Fruit fly (Drosophila melanogaster) whole organism, embryonic: ENCODE data around the gene CG11768.
A peak's percentile ranks its signal among the peaks of the same experiment; 100 is the strongest.

Experiments used
- B-H2 ChIP-seq: fragments of 200-800 bp; sonication (Bioruptor generic); optimal IDR thresholded peaks from 2 replicates; lab custom pipeline; 2018; ENCODE audit warnings: missing biosample characterization, mild to moderate bottlenecking, missing genetic modification characterization
- CG10654 ChIP-seq: fragments of 200-800 bp; sonication (Bioruptor generic); optimal IDR thresholded peaks from 2 replicates; lab custom pipeline; 2016; ENCODE audit warnings: missing biosample characterization, missing genetic modification characterization
- CG11456 ChIP-seq: fragments of 200-800 bp; sonication (Bioruptor generic); IDR thresholded peaks from 3 replicates; pipeline ENCODE4 v1.3.6; 2022; ENCODE audit warnings: missing biosample characterization, missing genetic modification characterization
- CG12071 ChIP-seq: fragments of 200-800 bp; sonication (Bioruptor generic); optimal IDR thresholded peaks from 3 replicates; lab custom pipeline; 2018; ENCODE audit warnings: missing biosample characterization, mild to moderate bottlenecking, missing genetic modification characterization
- CG12236 ChIP-seq: fragments of 200-800 bp; sonication (Bioruptor generic); optimal IDR thresholded peaks from 2 replicates; lab custom pipeline; 2016; ENCODE audit warnings: missing biosample characterization, missing genetic modification characterization
- CG12391 ChIP-seq: fragments of 200-800 bp; sonication (Bioruptor generic); optimal IDR thresholded peaks from 3 replicates; lab custom pipeline; 2018; ENCODE audit warnings: missing biosample characterization, mild to moderate bottlenecking, missing genetic modification characterization, moderate library complexity
- CG14441 ChIP-seq: fragments of 200-800 bp; sonication (Bioruptor generic); IDR thresholded peaks from 2 replicates; pipeline ENCODE4 v1.3.6; 2022; ENCODE audit warnings: missing biosample characterization, missing genetic modification characterization
- CG14965 ChIP-seq: fragments of 200-800 bp; sonication (Bioruptor generic); optimal IDR thresholded peaks from 2 replicates; lab custom pipeline; 2016; ENCODE audit warnings: missing biosample characterization, missing genetic modification characterization, borderline replicate concordance
- CG1603 ChIP-seq: fragments of 200-800 bp; sonication (Bioruptor generic); optimal IDR thresholded peaks from 2 replicates; lab custom pipeline; 2019; ENCODE audit warnings: missing biosample characterization, mild to moderate bottlenecking, missing genetic modification characterization, moderate library complexity
- CG16815 ChIP-seq: fragments of 200-800 bp; sonication (Bioruptor generic); optimal IDR thresholded peaks from 3 replicates; lab custom pipeline; 2017; ENCODE audit warnings: missing biosample characterization, mild to moderate bottlenecking, missing genetic modification characterization
- CG31388 ChIP-seq: fragments of 200-800 bp; sonication (Bioruptor generic); optimal IDR thresholded peaks from 2 replicates; lab custom pipeline; 2016; ENCODE audit warnings: missing biosample characterization, missing genetic modification characterization
- CG42726 ChIP-seq: fragments of 200-800 bp; sonication (Bioruptor generic); IDR thresholded peaks from 2 replicates; pipeline ENCODE4 v1.3.6; 2022; ENCODE audit warnings: missing biosample characterization, missing genetic modification characterization; ENCODE audit not compliant: partially characterized antibody
- CG4730 ChIP-seq: fragments of 200-800 bp; sonication (Bioruptor generic); IDR thresholded peaks from 2 replicates; pipeline ENCODE4 v1.3.6; 2022; ENCODE audit warnings: missing biosample characterization, missing genetic modification characterization
- CG6175 ChIP-seq: fragments of 200-800 bp; sonication (Bioruptor generic); IDR thresholded peaks from 3 replicates; pipeline ENCODE4 v1.3.6; 2022; ENCODE audit warnings: missing biosample characterization, missing genetic modification characterization
- Chrac-16 ChIP-seq: fragments of 200-800 bp; sonication (Bioruptor generic); optimal IDR thresholded peaks from 3 replicates; lab custom pipeline; 2016; ENCODE audit warnings: missing biosample characterization, missing genetic modification characterization
- HHEX ChIP-seq: fragments of 200-800 bp; sonication (Bioruptor generic); optimal IDR thresholded peaks from 3 replicates; lab custom pipeline; 2017; ENCODE audit warnings: missing biosample characterization, mild to moderate bottlenecking, missing genetic modification characterization, missing genetic modification reagents
- Hand ChIP-seq: fragments of 200-800 bp; sonication (Bioruptor generic); optimal IDR thresholded peaks from 2 replicates; lab custom pipeline; 2017; ENCODE audit warnings: mild to moderate bottlenecking, missing biosample characterization, missing genetic modification reagents, missing genetic modification characterization
- Hsf ChIP-seq: fragments of 200-800 bp; sonication (Bioruptor generic); optimal IDR thresholded peaks from 3 replicates; lab custom pipeline; 2016; ENCODE audit warnings: missing biosample characterization, missing genetic modification characterization
- Jarid2 ChIP-seq: fragments of 200-800 bp; sonication (Bioruptor generic); optimal IDR thresholded peaks from 3 replicates; lab custom pipeline; 2017; ENCODE audit warnings: mild to moderate bottlenecking, missing biosample characterization, missing genetic modification reagents, missing genetic modification characterization
- Kr ChIP-seq: fragments of 200-800 bp; sonication (Bioruptor generic); optimal IDR thresholded peaks from 2 replicates; lab custom pipeline; 2017; ENCODE audit warnings: missing biosample characterization, mild to moderate bottlenecking, missing genetic modification characterization
- PHDP ChIP-seq: fragments of 200-800 bp; sonication (Bioruptor generic); optimal IDR thresholded peaks from 3 replicates; lab custom pipeline; 2018; ENCODE audit warnings: missing biosample characterization, mild to moderate bottlenecking, missing genetic modification characterization, moderate library complexity
- Sry-β ChIP-seq: fragments of 200-800 bp; sonication (Bioruptor generic); optimal IDR thresholded peaks from 2 replicates; lab custom pipeline; 2018; ENCODE audit warnings: missing biosample characterization, mild to moderate bottlenecking, missing genetic modification characterization, moderate library complexity
- Stat92E ChIP-seq, 3 experiments: fragments of >200 bp in 2 of 3; fragments of 200-800 bp in 1 of 3; sonication (Bioruptor generic) in 1 of 3; optimal IDR thresholded peaks; 2 replicates each; lab custom pipeline; 2017 to 2019; ENCODE audit warnings: missing biosample characterization in 3 of 3, missing genetic modification characterization in 3 of 3, mild to moderate bottlenecking in 1 of 3, moderate library complexity in 1 of 3
- ap ChIP-seq: fragments of 200-800 bp; sonication (Bioruptor generic); IDR thresholded peaks from 2 replicates; pipeline ENCODE4 v1.3.6; 2022; ENCODE audit warnings: missing biosample characterization, missing genetic modification characterization
- cad ChIP-seq: fragments of >200 bp; optimal IDR thresholded peaks from 2 replicates; lab custom pipeline; 2017; ENCODE audit warnings: missing biosample characterization, missing genetic modification characterization
- cg ChIP-seq: fragments of 200-800 bp; sonication (Bioruptor generic); optimal IDR thresholded peaks from 3 replicates; lab custom pipeline; 2019; ENCODE audit warnings: missing biosample characterization, mild to moderate bottlenecking, missing genetic modification characterization, moderate library complexity
- ci ChIP-seq: fragments of 200-800 bp; sonication (Bioruptor generic); IDR thresholded peaks from 3 replicates; pipeline ENCODE4 v1.3.6; 2022; ENCODE audit warnings: missing biosample characterization, missing genetic modification characterization
- crol ChIP-seq: fragments of 200-800 bp; sonication (Bioruptor generic); IDR thresholded peaks from 2 replicates; pipeline ENCODE4 v1.3.6; 2022; ENCODE audit warnings: missing biosample characterization, missing genetic modification characterization
- danr ChIP-seq: fragments of 200-800 bp; sonication (Bioruptor generic); IDR thresholded peaks from 2 replicates; pipeline ENCODE4 v1.3.6; 2022; ENCODE audit warnings: missing biosample characterization, missing genetic modification characterization
- dati ChIP-seq: fragments of 200-800 bp; sonication (Bioruptor generic); IDR thresholded peaks from 2 replicates; pipeline ENCODE4 v1.3.6; 2022; ENCODE audit warnings: missing biosample characterization, missing genetic modification characterization
- dmrt11E ChIP-seq: fragments of 200-800 bp; sonication (Bioruptor generic); optimal IDR thresholded peaks from 3 replicates; lab custom pipeline; 2018; ENCODE audit warnings: missing biosample characterization, mild to moderate bottlenecking, missing genetic modification characterization, moderate library complexity
- ewg ChIP-seq: fragments of 200-800 bp; sonication (Bioruptor generic); optimal IDR thresholded peaks from 3 replicates; lab custom pipeline; 2017; ENCODE audit warnings: mild to moderate bottlenecking, missing biosample characterization, missing genetic modification reagents, missing genetic modification characterization
- ftz-f1 ChIP-seq: fragments of 200-800 bp; sonication (Bioruptor generic); optimal IDR thresholded peaks from 2 replicates; lab custom pipeline; 2016; ENCODE audit warnings: missing biosample characterization, missing genetic modification characterization
- grau ChIP-seq: fragments of 200-800 bp; optimal IDR thresholded peaks from 3 replicates; lab custom pipeline; 2019; ENCODE audit warnings: missing biosample characterization, mild to moderate bottlenecking, missing genetic modification characterization, moderate library complexity
- gsb ChIP-seq: fragments of 200-800 bp; sonication (Bioruptor generic); IDR thresholded peaks from 2 replicates; pipeline ENCODE4 v1.3.6; 2022; ENCODE audit warnings: missing biosample characterization, missing genetic modification characterization
- gt ChIP-seq: fragments of 200-800 bp; sonication (Bioruptor generic); IDR thresholded peaks from 2 replicates; pipeline ENCODE4 v1.3.6; 2022; ENCODE audit warnings: missing biosample characterization, missing genetic modification characterization
- jigr1 ChIP-seq: fragments of 200-800 bp; sonication (Bioruptor generic); IDR thresholded peaks from 3 replicates; pipeline ENCODE4 v1.3.6; 2022; ENCODE audit warnings: missing biosample characterization, missing genetic modification characterization
- lbe ChIP-seq: fragments of 200-800 bp; sonication (Bioruptor generic); optimal IDR thresholded peaks from 2 replicates; lab custom pipeline; 2016; ENCODE audit warnings: missing biosample characterization, mild to moderate bottlenecking, missing genetic modification characterization
- mam ChIP-seq: fragments of 200-800 bp; sonication (Bioruptor generic); optimal IDR thresholded peaks from 3 replicates; lab custom pipeline; 2016; ENCODE audit warnings: missing biosample characterization, missing genetic modification characterization
- otp ChIP-seq: fragments of 200-800 bp; sonication (Bioruptor generic); IDR thresholded peaks from 3 replicates; pipeline ENCODE4, ENCODE4 v1.3.6; 2022; ENCODE audit warnings: missing biosample characterization, missing genetic modification characterization
- pb ChIP-seq: fragments of 200-800 bp; sonication (Bioruptor generic); optimal IDR thresholded peaks from 3 replicates; lab custom pipeline; 2016; ENCODE audit warnings: missing biosample characterization, missing genetic modification characterization
- repo ChIP-seq: fragments of 200-800 bp; sonication (Bioruptor generic); optimal IDR thresholded peaks from 2 replicates; lab custom pipeline; 2016; ENCODE audit warnings: missing biosample characterization, missing genetic modification characterization
- so ChIP-seq: fragments of 200-800 bp; sonication (Bioruptor generic); IDR thresholded peaks from 3 replicates; pipeline ENCODE4 v1.3.6; 2022; ENCODE audit warnings: missing biosample characterization, missing genetic modification characterization
- ssp ChIP-seq: fragments of 200-800 bp; sonication (Bioruptor generic); IDR thresholded peaks from 2 replicates; pipeline ENCODE4 v1.3.6; 2022; ENCODE audit warnings: missing biosample characterization, missing genetic modification characterization
- tna ChIP-seq: fragments of 200-800 bp; sonication (Bioruptor generic); IDR thresholded peaks from 2 replicates; pipeline ENCODE4 v1.3.6; 2022; ENCODE audit warnings: missing biosample characterization, missing genetic modification characterization; ENCODE audit not compliant: partially characterized antibody
- unc-4 ChIP-seq: fragments of 200-800 bp; sonication (Bioruptor generic); IDR thresholded peaks from 2 replicates; pipeline ENCODE4 v1.3.6; 2022; ENCODE audit warnings: missing biosample characterization, missing genetic modification characterization; ENCODE audit not compliant: partially characterized antibody
- vvl ChIP-seq: fragments of 200-800 bp; sonication (Bioruptor generic); IDR thresholded peaks from 2 replicates; pipeline ENCODE4 v1.3.6; 2022; ENCODE audit warnings: missing biosample characterization, missing genetic modification characterization
- wdn ChIP-seq: fragments of 200-800 bp; sonication (Bioruptor generic); IDR thresholded peaks from 2 replicates; pipeline ENCODE4 v1.3.6; 2022; ENCODE audit warnings: missing biosample characterization, missing genetic modification characterization
- zfh1 ChIP-seq: fragments of 200-800 bp; sonication (Bioruptor generic); IDR thresholded peaks from 3 replicates; pipeline ENCODE4 v1.3.6; 2022; ENCODE audit warnings: missing biosample characterization, missing genetic modification characterization

Gene CG11768

dm6 chr3R:8747134-8747870, 20.7 kb downstream of the CG11768 start, which contains the start of the genes CG9801 and Nasp (continued):
- TF ChIP-seq cad (GFP tag; lab: Kevin White, UChicago), result no peak
- TF ChIP-seq CG12236 (GFP tag; lab: Kevin White, UChicago), result no peak
- peak; percentile 81 for TF ChIP-seq Jarid2 (GFP tag; lab: Kevin White, UChicago)
- no peak for TF ChIP-seq danr
- TF ChIP-seq zfh1 (GFP tag; lab: Robert Waterston, UW), result peak; percentile 29; the same call in 1 of the 3 replicates
- TF ChIP-seq CG11456 (GFP tag; lab: Robert Waterston, UW), result 0 out of 3 replicates have a peak, but pooled peaks have one; percentile 13
- peak; percentile 11 for TF ChIP-seq dmrt11E (tag; lab: Kevin White, UChicago)
- 0 out of 2 replicates have a peak, but pooled peaks have one; percentile 21 for TF ChIP-seq CG14441 (GFP tag; lab: Robert Waterston, UW)
- no peak for TF ChIP-seq Hand (GFP tag; lab: Kevin White, UChicago)
- TF ChIP-seq mam, result peak; percentile 27
- TF ChIP-seq Kr (GFP tag; lab: Kevin White, UChicago), result no peak
- peak; percentile 31 for TF ChIP-seq repo (GFP tag; lab: Kevin White, UChicago)
- TF ChIP-seq ssp (GFP tag; lab: Robert Waterston, UW), result peak; percentile 45; the same call in 1 of the 2 replicates
- TF ChIP-seq CG4730, result no peak
- peak; percentile 84 for TF ChIP-seq CG1603 (tag; lab: Kevin White, UChicago)
- peak; percentile 48; the same call in 1 of the 3 replicates for TF ChIP-seq so (GFP tag; lab: Robert Waterston, UW)
- TF ChIP-seq grau (tag; lab: Kevin White, UChicago), result peak; percentile 28
- TF ChIP-seq gsb (GFP tag; lab: Robert Waterston, UW), result no peak
- TF ChIP-seq CG6175 (GFP tag; lab: Robert Waterston, UW), result no peak
- TF ChIP-seq lbe (GFP tag; lab: Kevin White, UChicago), result peak; percentile 43
- peak in 1 of 3 experiments; percentile 63 for TF ChIP-seq Stat92E (GFP tag; optimal IDR thresholded peaks at IDR 0.05; lab: Kevin White, UChicago)
- TF ChIP-seq ewg (GFP tag; lab: Kevin White, UChicago), result no peak
- no peak for TF ChIP-seq gt (GFP tag; lab: Robert Waterston, UW)
- peak; percentile 61 for TF ChIP-seq vvl (GFP tag; lab: Robert Waterston, UW)
- peak; percentile 80 for TF ChIP-seq ci (GFP tag; lab: Robert Waterston, UW)
- TF ChIP-seq otp (GFP tag; lab: Robert Waterston, UW), result no peak
- no peak for TF ChIP-seq HHEX (GFP tag; lab: Kevin White, UChicago)
- TF ChIP-seq dati (GFP tag; lab: Robert Waterston, UW), result no peak
- peak; percentile 38; the same call in 1 of the 2 replicates for TF ChIP-seq wdn (GFP tag; lab: Robert Waterston, UW)
- TF ChIP-seq Chrac-16, result peak; percentile 13
- TF ChIP-seq CG12071 (GFP tag; lab: Kevin White, UChicago), result peak; percentile 51
- TF ChIP-seq crol (GFP tag; lab: Robert Waterston, UW), result no peak
- TF ChIP-seq CG12391 (tag; lab: Kevin White, UChicago), result peak; percentile 44
- no peak for TF ChIP-seq Sry-β (GFP tag; lab: Kevin White, UChicago)
- TF ChIP-seq cg (GFP tag; lab: Kevin White, UChicago), result no peak
- no peak for TF ChIP-seq jigr1 (GFP tag; lab: Robert Waterston, UW)
- no peak for TF ChIP-seq CG31388 (GFP tag; lab: Kevin White, UChicago)
- no peak for TF ChIP-seq CG10654 (GFP tag; lab: Kevin White, UChicago)
- TF ChIP-seq ap (GFP tag; lab: Robert Waterston, UW), result no peak
- no peak for TF ChIP-seq CG16815 (GFP tag; lab: Kevin White, UChicago)
- TF ChIP-seq CG42726 (GFP tag; lab: Robert Waterston, UW), result peak; percentile 54; the same call in 1 of the 2 replicates
- no peak for TF ChIP-seq CG14965
- peak; percentile 23 for TF ChIP-seq Hsf (GFP tag; lab: Kevin White, UChicago)
- peak; percentile 57 for TF ChIP-seq tna
- no peak for TF ChIP-seq PHDP (tag; lab: Kevin White, UChicago)
- no peak for TF ChIP-seq ftz-f1 (GFP tag; lab: Kevin White, UChicago)
- peak; percentile 39 for TF ChIP-seq pb (GFP tag; lab: Kevin White, UChicago)
- no peak for TF ChIP-seq B-H2 (GFP tag; lab: Kevin White, UChicago)
- TF ChIP-seq unc-4, result peak; percentile 74
